Fruit fly (Drosophila melanogaster): ENCODE data around the gene Gr10b.

The Gr10b gene

DNA sequence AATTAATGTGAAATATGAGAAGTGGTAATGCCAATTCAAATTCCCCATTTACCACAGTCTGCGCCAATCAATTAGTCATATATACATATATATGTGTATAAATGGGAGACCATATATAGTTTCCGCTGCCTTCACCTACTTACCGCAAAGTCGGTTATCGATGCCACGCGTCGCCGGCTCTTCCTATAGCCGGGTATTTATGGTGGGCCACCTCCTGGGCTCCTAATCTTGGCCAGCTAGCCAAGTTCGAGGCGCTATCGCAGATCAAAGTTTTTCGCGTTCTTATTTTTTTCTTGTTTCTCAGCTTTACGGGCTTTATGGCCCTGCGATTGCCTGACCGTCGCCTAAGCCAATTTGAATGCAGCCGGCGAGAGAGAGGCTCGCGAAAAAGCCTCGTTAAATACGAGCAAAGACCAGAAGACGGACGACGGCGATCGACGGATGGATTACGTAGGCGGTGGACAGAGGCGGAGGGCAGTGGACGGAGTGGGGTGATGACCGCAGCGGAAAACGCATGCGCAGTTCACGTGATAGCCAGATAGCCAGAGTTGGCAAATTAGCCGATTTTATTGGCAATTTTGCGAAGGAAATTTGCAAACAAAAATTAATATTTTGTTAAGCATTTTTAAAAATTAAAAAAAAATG, 7.9 kb upstream of the Gr10b start:
- TF ChIP-seq tj (GFP tag; optimal IDR thresholded peaks at IDR 0.05) (no peak), Clk (GFP tag; optimal IDR thresholded peaks at IDR 0.05) (no peak), CG1620 (GFP tag; optimal IDR thresholded peaks at IDR 0.05) (no peak), kay (GFP tag; ENCODE audit: borderline replicate concordance) (no peak), CG11617 (GFP tag; optimal IDR thresholded peaks at IDR 0.05) (no peak), Crg-1 (GFP tag; optimal IDR thresholded peaks at IDR 0.05) (no peak), CG33017 (tag; optimal IDR thresholded peaks at IDR 0.05) (no peak), pad (GFP tag; optimal IDR thresholded peaks at IDR 0.05) (no peak), CG14711 (tag; optimal IDR thresholded peaks at IDR 0.05) (no peak)

DNA sequence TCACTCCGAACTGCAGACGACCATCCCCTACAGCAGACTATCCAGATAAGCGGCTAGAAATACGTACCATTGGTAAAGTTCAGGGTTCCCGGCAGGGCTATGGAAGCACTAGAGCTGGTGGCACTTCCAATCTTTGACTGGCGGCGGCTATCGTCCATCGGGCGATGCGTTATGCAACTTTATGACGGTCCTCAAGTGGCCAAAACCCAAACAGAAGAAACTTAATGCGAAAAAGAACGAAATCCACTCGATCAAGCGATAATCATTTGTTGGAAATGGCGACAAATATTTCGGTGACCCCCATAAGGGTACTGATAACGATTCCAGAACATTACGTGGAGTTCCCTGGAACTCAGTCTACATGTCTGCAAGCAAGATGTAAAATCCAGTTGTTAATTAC, 7.0 kb upstream of the Gr10b start:
- TF ChIP-seq Crg-1 (GFP tag; optimal IDR thresholded peaks at IDR 0.05) = no peak
- TF ChIP-seq cic (GFP tag; optimal IDR thresholded peaks at IDR 0.05) = no peak
- TF ChIP-seq CG11617 (GFP tag; optimal IDR thresholded peaks at IDR 0.05) = no peak
- no peak for TF ChIP-seq ovo (GFP tag; optimal IDR thresholded peaks at IDR 0.05)
- TF ChIP-seq pad (GFP tag; optimal IDR thresholded peaks at IDR 0.05) = no peak
- no peak for TF ChIP-seq CG5204 (GFP tag; optimal IDR thresholded peaks at IDR 0.05)

DNA sequence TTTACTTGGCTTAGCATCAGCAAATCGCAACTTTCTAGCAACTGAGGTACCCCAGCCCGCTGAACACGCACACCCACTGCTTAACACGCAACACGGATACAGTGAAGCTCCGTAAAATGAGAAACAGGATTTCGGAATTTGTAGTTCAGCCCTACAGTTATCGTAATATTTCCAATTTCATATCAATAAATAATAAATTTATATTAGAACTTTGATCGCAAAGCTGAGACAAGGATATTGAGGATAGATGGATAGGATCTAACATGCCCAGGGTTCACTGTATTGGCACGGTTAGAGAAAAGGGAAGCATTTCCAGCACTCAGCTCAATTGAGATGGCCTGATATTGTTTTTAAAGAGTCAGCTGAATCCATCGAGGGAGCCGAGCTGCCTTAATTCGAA, 6.2 kb upstream of the Gr10b start:
- TF ChIP-seq Mnt (GFP tag; optimal IDR thresholded peaks at IDR 0.05) (no peak), tj (GFP tag; optimal IDR thresholded peaks at IDR 0.05) (no peak), Crg-1 (GFP tag; optimal IDR thresholded peaks at IDR 0.05) (no peak), CG11617 (GFP tag; optimal IDR thresholded peaks at IDR 0.05) (no peak), CG14711 (tag; optimal IDR thresholded peaks at IDR 0.05) (no peak), cic (GFP tag; optimal IDR thresholded peaks at IDR 0.05) (no peak), Clk (GFP tag; optimal IDR thresholded peaks at IDR 0.05) (no peak), ovo (GFP tag; optimal IDR thresholded peaks at IDR 0.05) (no peak), cnc (optimal IDR thresholded peaks at IDR 0.05) (no peak), kay (GFP tag; ENCODE audit: borderline replicate concordance) (no peak), CG7045 (GFP tag; optimal IDR thresholded peaks at IDR 0.05) (no peak), CG1620 (GFP tag; optimal IDR thresholded peaks at IDR 0.05) (no peak), bab1 (GFP tag; optimal IDR thresholded peaks at IDR 0.05) (no peak), CG7101 (tag; optimal IDR thresholded peaks at IDR 0.05) (no peak), Hr96 (GFP tag; optimal IDR thresholded peaks at IDR 0.05) (no peak), toe (GFP tag; optimal IDR thresholded peaks at IDR 0.05) (no peak), pad (GFP tag; optimal IDR thresholded peaks at IDR 0.05) (no peak), CG33017 (tag; optimal IDR thresholded peaks at IDR 0.05) (no peak)

DNA sequence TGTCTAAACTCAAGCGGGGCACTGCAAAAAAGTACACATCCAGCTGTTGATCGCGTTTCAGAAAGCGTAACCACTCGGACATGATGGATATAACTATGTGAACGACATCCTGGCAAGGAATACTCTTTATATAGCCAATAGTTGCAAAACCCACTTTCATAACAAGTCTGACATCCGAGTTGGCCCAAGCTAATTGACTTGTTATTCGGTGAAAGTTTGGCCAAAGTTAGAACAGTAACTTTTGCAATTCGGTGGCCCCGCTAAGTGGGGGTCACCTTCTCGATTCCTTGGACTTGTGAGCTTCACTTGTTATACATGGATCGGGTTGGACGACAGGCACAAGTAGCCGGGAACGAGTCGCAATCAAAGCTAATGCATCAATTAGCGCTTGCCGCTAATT, 4.3 kb upstream of the Gr10b start, which contains the start of the genes Gr10a and Or10a:
TSS of gene Gr10a (minus strand) at position 101 of the 400 bp plus-strand sequence.
TSS of gene Or10a (minus strand) at position 101 of the 400 bp plus-strand sequence.
- TF ChIP-seq bab1 (GFP tag; optimal IDR thresholded peaks at IDR 0.05) (no peak), CG7101 (tag; optimal IDR thresholded peaks at IDR 0.05) (no peak), cic (GFP tag; optimal IDR thresholded peaks at IDR 0.05) (no peak)

DNA sequence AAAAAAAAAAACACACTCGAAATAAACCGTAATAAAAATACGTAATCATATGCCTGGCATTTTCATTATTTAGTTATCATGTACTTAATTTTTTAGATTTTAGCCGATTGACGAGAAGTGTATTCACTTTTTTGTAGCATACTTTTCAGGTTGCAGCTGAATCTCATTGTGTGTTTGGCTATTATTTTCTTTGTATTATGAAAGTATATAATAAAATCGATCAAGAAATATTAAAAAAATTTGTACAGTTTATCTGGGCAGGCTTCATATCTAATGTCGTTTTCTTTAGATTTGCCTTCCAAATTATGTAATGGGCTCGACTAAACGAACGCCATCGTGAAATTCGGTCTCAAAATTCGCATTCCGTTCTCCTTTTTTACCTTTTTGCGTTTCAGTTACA, 3.3 kb downstream of the Gr10b start, which contains the start of gene CG15196:
TSS of gene CG15196 (plus strand) at position 301 of the 400 bp plus-strand sequence.
- TF ChIP-seq Crg-1 (GFP tag; optimal IDR thresholded peaks at IDR 0.05) (no peak), cic (GFP tag; optimal IDR thresholded peaks at IDR 0.05) (no peak), bab1 (GFP tag; optimal IDR thresholded peaks at IDR 0.05) (no peak), toe (GFP tag; optimal IDR thresholded peaks at IDR 0.05) (no peak), Mnt (GFP tag; optimal IDR thresholded peaks at IDR 0.05) (no peak), pad (GFP tag; optimal IDR thresholded peaks at IDR 0.05) (no peak), Clk (GFP tag; optimal IDR thresholded peaks at IDR 0.05) (no peak)

DNA sequence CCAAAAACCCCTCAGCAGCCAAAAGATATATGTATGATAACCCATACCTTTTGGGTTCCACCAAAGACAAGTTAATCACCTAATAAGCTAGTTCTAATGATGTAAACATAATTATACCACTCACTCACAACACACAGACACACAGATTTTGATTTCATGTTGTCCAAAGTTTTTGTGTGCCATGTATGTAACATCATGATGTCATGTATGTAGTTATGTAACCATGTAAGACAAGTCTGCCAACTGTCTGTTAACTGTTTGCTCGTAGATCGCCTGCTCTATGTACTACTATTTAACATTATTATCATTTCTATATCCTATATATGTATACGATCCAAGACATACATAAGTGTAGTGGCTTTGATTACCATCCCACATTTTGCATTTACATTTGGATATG, 8.7 kb downstream of the Gr10b start:
- TF ChIP-seq kay (GFP tag; ENCODE audit: borderline replicate concordance) (peak; percentile 24), Crg-1 (GFP tag; optimal IDR thresholded peaks at IDR 0.05) (no peak)

DNA sequence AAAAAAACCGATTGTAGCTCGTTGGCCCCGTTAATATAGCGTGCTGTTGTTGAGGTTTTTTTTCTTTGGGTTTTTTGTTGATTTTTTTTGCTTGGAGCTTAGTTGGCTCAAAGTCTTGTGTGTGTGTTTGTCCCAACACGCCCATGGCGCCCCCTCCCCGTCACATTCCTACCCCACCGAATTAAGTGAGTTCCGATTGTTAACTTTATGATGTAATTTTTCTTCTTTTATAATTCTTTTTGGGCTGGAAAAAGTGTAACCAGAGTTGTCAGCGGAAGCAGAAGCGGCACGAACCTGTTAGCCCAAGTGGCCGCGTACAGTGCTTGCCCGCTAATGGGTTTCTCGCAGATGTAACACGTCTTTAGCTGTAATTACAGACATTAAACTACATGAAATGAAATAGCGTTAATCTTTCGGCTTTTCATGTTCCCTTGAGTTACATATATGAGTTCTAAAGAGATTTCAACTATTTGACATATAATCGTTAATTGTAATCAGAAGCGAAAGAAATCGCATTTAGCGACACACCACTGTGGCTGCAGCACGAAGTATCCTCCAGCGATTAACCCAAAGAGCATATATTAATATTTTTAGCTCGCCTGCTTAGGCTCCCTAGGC, 19.9 kb downstream of the Gr10b start:
- TF ChIP-seq CG14711 (tag; optimal IDR thresholded peaks at IDR 0.05) = no peak

DNA sequence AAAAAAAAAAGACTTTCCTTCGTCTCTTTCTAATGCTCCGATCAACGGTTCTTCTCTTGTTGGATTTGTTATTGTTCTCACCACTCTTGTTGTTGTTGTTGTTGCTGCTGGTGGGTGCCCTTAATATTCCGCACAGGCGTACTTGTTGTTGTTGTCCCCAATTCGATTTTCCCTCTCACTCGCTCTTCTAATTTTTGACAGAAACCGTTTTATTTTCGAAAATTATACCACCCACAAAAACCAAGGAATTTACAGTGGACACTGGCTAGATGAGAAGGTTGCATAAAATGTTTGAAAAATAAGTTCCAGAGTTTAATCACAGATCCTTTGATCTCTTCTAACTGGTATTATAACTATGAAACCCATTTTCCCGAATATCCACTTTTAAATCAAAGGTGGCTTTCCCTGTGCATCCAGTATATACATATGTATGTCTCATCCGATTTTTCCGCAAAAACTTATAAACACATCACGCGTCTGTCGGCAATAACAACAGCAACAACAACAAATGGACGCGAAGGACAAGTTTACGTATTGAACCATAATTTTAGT, 21.6 kb downstream of the Gr10b start:
- TF ChIP-seq CG7045 (GFP tag; optimal IDR thresholded peaks at IDR 0.05) = no peak
- TF ChIP-seq Crg-1 (GFP tag; optimal IDR thresholded peaks at IDR 0.05) = no peak
- TF ChIP-seq pad (GFP tag; optimal IDR thresholded peaks at IDR 0.05) = peak; percentile 29
- no peak for TF ChIP-seq CG7101 (tag; optimal IDR thresholded peaks at IDR 0.05)

Measured in whole organism, adult.